Worm (Caenorhabditis elegans) whole organism, young adult: Measurements from ENCODE around the gene lin-54.

Experiments
- cebp-1 ChIP-seq, 2 experiments: fragments of 200-800 bp in 1 of 2; sonication (Bioruptor generic) in 1 of 2; sonication (generic microtip) in 1 of 2; IDR thresholded peaks in 1 of 2; optimal IDR thresholded peaks in 1 of 2; 2 replicates each; pipeline versions ENCODE4 v1.3.6 to Lab custom; 2017 to 2022; ENCODE audit warnings: missing compliant biosample characterization in 2 of 2, missing genetic modification characterization in 2 of 2, mild to moderate bottlenecking in 1 of 2, missing genetic modification reagents in 1 of 2, moderate library complexity in 1 of 2
- ceh-79 ChIP-seq: sonication (generic microtip); optimal IDR thresholded peaks from 2 replicates; lab custom pipeline; 2017; ENCODE audit warnings: mild to moderate bottlenecking, missing genetic modification characterization, missing compliant biosample characterization
- ceh-91 ChIP-seq: fragments of 200-800 bp; sonication (Bioruptor generic); IDR thresholded peaks from 2 replicates; pipeline ENCODE4 v1.3.6; 2022; ENCODE audit warnings: missing genetic modification reagents, missing genetic modification characterization, missing compliant biosample characterization
- lin-35 ChIP-seq, 3 experiments: fragments of 150-350 bp in 2 of 3; sonication (generic microtip) in 1 of 3; optimal IDR thresholded peaks; 2 replicates each; lab custom pipeline; 2014 to 2018; ENCODE audit warnings: missing biosample characterization in 3 of 3, missing genetic modification characterization in 3 of 3, missing genetic modification reagents in 3 of 3
- lsl-1 ChIP-seq: fragments of 200-800 bp; sonication (Bioruptor generic); optimal IDR thresholded peaks from 2 replicates; lab custom pipeline; 2018; ENCODE audit warnings: mild to moderate bottlenecking, missing genetic modification characterization, moderate library complexity, missing compliant biosample characterization
- pha-4 ChIP-seq: fragments of 150-350 bp; sonication (generic microtip); optimal IDR thresholded peaks from 2 replicates; lab custom pipeline; 2014; ENCODE audit warnings: missing biosample characterization, missing genetic modification reagents, missing genetic modification characterization
- snpc-1.3 ChIP-seq: sonication (generic microtip); optimal IDR thresholded peaks from 2 replicates; lab custom pipeline; 2017; ENCODE audit warnings: missing genetic modification characterization, mild to moderate bottlenecking, missing compliant biosample characterization, antibody characterized with exemption, moderate library complexity, missing genotype, missing genetic modification reagents; ENCODE audit not compliant: insufficient read depth

DNA sequence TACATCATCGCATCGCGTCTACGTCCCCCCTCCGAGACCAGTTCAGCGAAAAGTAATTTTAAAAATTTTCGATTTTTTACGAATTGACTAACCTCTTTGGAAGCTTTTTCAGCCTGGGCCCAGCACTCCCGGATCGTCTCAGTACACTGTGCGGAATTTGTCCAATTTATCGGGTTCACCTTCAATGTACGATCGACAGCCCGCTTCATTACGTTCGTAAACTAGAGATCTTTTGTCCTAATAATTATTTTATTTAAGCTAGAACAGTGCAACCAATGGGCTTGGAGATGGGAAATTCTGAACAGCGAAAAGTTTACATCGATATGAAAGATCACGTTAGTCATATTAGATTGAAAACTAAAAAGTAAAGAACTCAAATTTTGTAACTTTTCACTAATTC lies 496 bp downstream of the lin-54 start:
- no peak for TF ChIP-seq ceh-91 (GFP tag; lab: Robert Waterston, UW)
- TF ChIP-seq snpc-1.3 (tag; lab: Kevin White, UChicago) = no peak
- no peak for TF ChIP-seq pha-4 (tag; lab: Kevin White, UChicago)
- no peak for TF ChIP-seq cebp-1 (GFP tag; IDR thresholded peaks at IDR 0.05; lab: Robert Waterston, UW)
- TF ChIP-seq cebp-1 (tag; optimal IDR thresholded peaks at IDR 0.05; lab: Kevin White, UChicago) = no peak
- TF ChIP-seq ceh-79 (tag; lab: Kevin White, UChicago) = no peak
- no peak for TF ChIP-seq lsl-1
- TF ChIP-seq lin-35 (GFP tag; optimal IDR thresholded peaks at IDR 0.05; lab: Kevin White, UChicago) = no peak
